Worm (Caenorhabditis elegans) whole organism, L1 larva: ENCODE measurements around the gene clec-243.

ENCODE experiments used
- F16B12.6 ChIP-seq: fragments of 150-350 bp; optimal IDR thresholded peaks from 2 replicates; lab custom pipeline; 2014; ENCODE audit warnings: missing biosample characterization, missing genetic modification characterization
- blmp-1 ChIP-seq: fragments of 150-350 bp; optimal IDR thresholded peaks from 2 replicates; lab custom pipeline; 2014; ENCODE audit warnings: missing biosample characterization, missing genetic modification characterization
- ceh-63 ChIP-seq: fragments of 200-800 bp; sonication (Bioruptor generic); optimal IDR thresholded peaks from 2 replicates; lab custom pipeline; 2018; ENCODE audit warnings: mild to moderate bottlenecking, missing genetic modification characterization, missing compliant biosample characterization
- ceh-82 ChIP-seq, 3 experiments: fragments of 150-350 bp in 1 of 3; sonication (generic microtip) in 2 of 3; optimal IDR thresholded peaks; 2 replicates each; lab custom pipeline; 2014 to 2017; ENCODE audit warnings: missing biosample characterization in 3 of 3, missing genetic modification characterization in 3 of 3
- ceh-88 ChIP-seq: fragments of 200-800 bp; sonication (Bioruptor generic); IDR thresholded peaks from 2 replicates; pipeline ENCODE4 v1.3.6; 2022; ENCODE audit warnings: missing genetic modification characterization, missing compliant biosample characterization
- ces-1 ChIP-seq: fragments of 150-350 bp; optimal IDR thresholded peaks from 2 replicates; lab custom pipeline; 2014; ENCODE audit warnings: missing biosample characterization, missing genetic modification reagents, missing genetic modification characterization
- dsc-1 ChIP-seq: sonication (generic microtip); optimal IDR thresholded peaks from 2 replicates; lab custom pipeline; 2016; ENCODE audit warnings: mild to moderate bottlenecking, missing genetic modification characterization, missing compliant biosample characterization
- efl-3 ChIP-seq: fragments of 200-800 bp; sonication (Bioruptor generic); optimal IDR thresholded peaks from 2 replicates; lab custom pipeline; 2018; ENCODE audit warnings: mild to moderate bottlenecking, missing genetic modification characterization, missing compliant biosample characterization
- elt-2 ChIP-seq: sonication (generic microtip); optimal IDR thresholded peaks from 2 replicates; lab custom pipeline; 2016; ENCODE audit warnings: missing genetic modification characterization, mild to moderate bottlenecking, inconsistent platforms, missing compliant biosample characterization, missing genetic modification reagents
- elt-3 ChIP-seq, 6 experiments: fragments of 150-350 bp in 1 of 6; sonication (generic microtip); optimal IDR thresholded peaks; 2 replicates each; lab custom pipeline; 2017 to 2018; ENCODE audit warnings: missing biosample characterization in 6 of 6, missing genetic modification characterization in 6 of 6, inconsistent platforms in 1 of 6
- fos-1 ChIP-seq: fragments of 150-350 bp; optimal IDR thresholded peaks from 2 replicates; lab custom pipeline; 2014; ENCODE audit warnings: missing biosample characterization, missing genetic modification characterization
- grh-1 ChIP-seq: fragments of 200-800 bp; sonication (Bioruptor generic); IDR thresholded peaks from 2 replicates; pipeline ENCODE4 v1.3.6; 2022; ENCODE audit warnings: missing genetic modification reagents, missing genetic modification characterization, missing compliant biosample characterization
- hpl-2 ChIP-seq: fragments of 150-350 bp; optimal IDR thresholded peaks from 2 replicates; lab custom pipeline; 2014; ENCODE audit warnings: missing biosample characterization, missing genetic modification reagents, missing genetic modification characterization
- isw-1 ChIP-seq: fragments of 200-800 bp; sonication (Bioruptor generic); IDR thresholded peaks from 2 replicates; pipeline ENCODE4 v1.3.6; 2022; ENCODE audit warnings: missing genetic modification characterization, missing compliant biosample characterization
- jun-1 ChIP-seq: fragments of 150-350 bp; optimal IDR thresholded peaks from 2 replicates; lab custom pipeline; 2014; ENCODE audit warnings: missing biosample characterization, missing genetic modification reagents, missing genetic modification characterization
- lin-14 ChIP-seq: fragments of 200-800 bp; sonication (Bioruptor generic); optimal IDR thresholded peaks from 2 replicates; lab custom pipeline; 2018; ENCODE audit warnings: mild to moderate bottlenecking, missing genetic modification characterization, moderate library complexity, missing compliant biosample characterization
- lin-35 ChIP-seq, 2 experiments: fragments of 150-350 bp; optimal IDR thresholded peaks; 2 replicates each; lab custom pipeline; 2014; ENCODE audit warnings: missing biosample characterization in 2 of 2, missing genetic modification characterization in 2 of 2, missing genetic modification reagents in 2 of 2
- lin-39 ChIP-seq: fragments of 150-350 bp; optimal IDR thresholded peaks from 2 replicates; lab custom pipeline; 2014; ENCODE audit warnings: missing biosample characterization, missing genetic modification reagents, missing genetic modification characterization
- lir-3 ChIP-seq: sonication (generic microtip); optimal IDR thresholded peaks from 2 replicates; lab custom pipeline; 2016; ENCODE audit warnings: mild to moderate bottlenecking, missing genetic modification characterization, moderate library complexity, missing compliant biosample characterization; ENCODE audit not compliant: poor library complexity
- mef-2 ChIP-seq: fragments of 150-350 bp; optimal IDR thresholded peaks from 2 replicates; lab custom pipeline; 2014; ENCODE audit warnings: missing biosample characterization, missing genetic modification characterization
- nhr-11 ChIP-seq: fragments of 150-350 bp; optimal IDR thresholded peaks from 2 replicates; lab custom pipeline; 2014; ENCODE audit warnings: missing biosample characterization, missing genetic modification characterization
- nhr-19 ChIP-seq: fragments of 200-800 bp; sonication (Bioruptor generic); conservative IDR thresholded peaks from 2 replicates; pipeline ENCODE4 v1.3.6; 2022; ENCODE audit warnings: missing genetic modification characterization, missing compliant biosample characterization
- nhr-20 ChIP-seq: sonication (generic microtip); optimal IDR thresholded peaks from 2 replicates; lab custom pipeline; 2016; ENCODE audit warnings: mild to moderate bottlenecking, missing genetic modification characterization, missing compliant biosample characterization
- nhr-77 ChIP-seq: fragments of 150-350 bp; optimal IDR thresholded peaks from 2 replicates; lab custom pipeline; 2014; ENCODE audit warnings: missing biosample characterization, missing genetic modification characterization
- nhr-85 ChIP-seq: sonication (generic microtip); peaks from one replicate; lab custom pipeline; 2016; ENCODE audit warnings: missing genetic modification characterization, inconsistent platforms, missing compliant biosample characterization
- pax-3 ChIP-seq: fragments of 200-800 bp; sonication (Bioruptor generic); optimal IDR thresholded peaks from 2 replicates; lab custom pipeline; 2018; ENCODE audit warnings: mild to moderate bottlenecking, missing genetic modification characterization, moderate library complexity, missing compliant biosample characterization
- pqm-1 ChIP-seq: sonication (generic microtip); optimal IDR thresholded peaks from 3 replicates; lab custom pipeline; 2017; ENCODE audit warnings: missing biosample characterization, missing genetic modification characterization
- rnt-1 ChIP-seq: sonication (generic microtip); optimal IDR thresholded peaks from 2 replicates; lab custom pipeline; 2016; ENCODE audit warnings: mild to moderate bottlenecking, missing genetic modification characterization, moderate library complexity, missing compliant biosample characterization
- snpc-4 ChIP-seq: fragments of 150-350 bp; optimal IDR thresholded peaks from 2 replicates; lab custom pipeline; 2014; ENCODE audit warnings: missing biosample characterization, missing genetic modification characterization
- sox-4 ChIP-seq: sonication (generic microtip); optimal IDR thresholded peaks from 2 replicates; lab custom pipeline; 2016; ENCODE audit warnings: missing genetic modification characterization, missing compliant biosample characterization
- swsn-7 ChIP-seq: sonication (generic microtip); optimal IDR thresholded peaks from 2 replicates; lab custom pipeline; 2016; ENCODE audit warnings: missing genetic modification characterization, missing compliant biosample characterization
- tbx-2 ChIP-seq: sonication (generic microtip); optimal IDR thresholded peaks from 2 replicates; lab custom pipeline; 2016; ENCODE audit warnings: missing genetic modification characterization, missing compliant biosample characterization
- unc-30 ChIP-seq: sonication (generic microtip); optimal IDR thresholded peaks from 2 replicates; lab custom pipeline; 2017; ENCODE audit warnings: missing biosample characterization, missing genetic modification characterization
- unc-86 ChIP-seq: sonication (generic microtip); optimal IDR thresholded peaks from 2 replicates; lab custom pipeline; 2016; ENCODE audit warnings: missing genetic modification characterization, missing compliant biosample characterization
- xbp-1 ChIP-seq: sonication (generic microtip); optimal IDR thresholded peaks from 2 replicates; lab custom pipeline; 2016; ENCODE audit warnings: missing genetic modification characterization, missing compliant biosample characterization
- zip-4 ChIP-seq: fragments of 200-800 bp; sonication (Bioruptor generic); optimal IDR thresholded peaks from 2 replicates; lab custom pipeline; 2018; ENCODE audit warnings: mild to moderate bottlenecking, missing genetic modification characterization, moderate library complexity, missing compliant biosample characterization
- ztf-4 ChIP-seq: fragments of 150-350 bp; optimal IDR thresholded peaks from 2 replicates; lab custom pipeline; 2014; ENCODE audit warnings: missing biosample characterization, missing genetic modification characterization

Gene clec-243

ce11 chrV:17242552-17242951 lies 6.3 kb downstream of the clec-243 start, which contains the start of gene Y68A4B.3:
Y68A4B.3 (minus strand) TSS chrV:17242652.
- TF ChIP-seq ceh-88 (no peak), tbx-2 (tag; lab: Kevin White, UChicago) (no peak), ceh-63 (GFP tag; lab: Kevin White, UChicago) (no peak), F16B12.6 (tag; lab: Kevin White, UChicago) (no peak), sox-4 (no peak)

ce11 chrV:17241278-17241661 lies 7.5 kb downstream of the clec-243 start:
- TF ChIP-seq efl-3 (GFP tag; lab: Kevin White, UChicago) (no peak), elt-2 (tag; lab: Kevin White, UChicago) (peak; percentile 95)

- TF ChIP-seq lir-3 (tag; lab: Kevin White, UChicago) (no peak), hpl-2 (GFP tag; lab: Kevin White, UChicago) (no peak), ztf-4 (no peak), elt-2 (tag; lab: Kevin White, UChicago) (peak; percentile 73)
Measured at ce11 chrV:17240579-17241277, 8.1 kb downstream of the clec-243 start.

- TF ChIP-seq pqm-1 (tag; lab: Kevin White, UChicago) = peak; percentile 1
- TF ChIP-seq zip-4 (GFP tag; lab: Kevin White, UChicago) = no peak
- no peak for TF ChIP-seq nhr-20 (tag; lab: Kevin White, UChicago)
- TF ChIP-seq lir-3 (tag; lab: Kevin White, UChicago) = no peak
- TF ChIP-seq lin-14 (GFP tag; lab: Kevin White, UChicago) = peak; percentile 17
- no peak for TF ChIP-seq lin-39
- peak in 1 of 2 experiments; percentile 2 for TF ChIP-seq lin-35 (GFP tag; optimal IDR thresholded peaks at IDR 0.05; lab: Kevin White, UChicago)
- no peak for TF ChIP-seq ceh-82 (tag; optimal IDR thresholded peaks at IDR 0.05; lab: Kevin White, UChicago)
- TF ChIP-seq elt-2 (tag; lab: Kevin White, UChicago) = peak; percentile 94
- no peak for TF ChIP-seq nhr-19 (GFP tag; lab: Robert Waterston, UW)
- TF ChIP-seq jun-1 (tag; lab: Kevin White, UChicago) = peak; percentile 12
- no peak for TF ChIP-seq ces-1 (GFP tag; lab: Kevin White, UChicago)
- TF ChIP-seq hpl-2 (GFP tag; lab: Kevin White, UChicago) = no peak
- TF ChIP-seq blmp-1 (tag; lab: Kevin White, UChicago) = no peak
- no peak for TF ChIP-seq isw-1 (GFP tag; lab: Robert Waterston, UW)
- no peak for TF ChIP-seq nhr-77 (tag; lab: Kevin White, UChicago)
- no peak for TF ChIP-seq F16B12.6 (tag; lab: Kevin White, UChicago)
- TF ChIP-seq unc-86 (tag; lab: Kevin White, UChicago) = no peak
- no peak for TF ChIP-seq elt-3 (tag; optimal IDR thresholded peaks at IDR 0.05; lab: Kevin White, UChicago)
Measured at ce11 chrV:17238799-17239198, 10.0 kb downstream of the clec-243 start, which contains the start of gene T19C9.8. T19C9.8 (plus strand) TSS chrV:17239097.

- peak; percentile 28 for TF ChIP-seq nhr-85 (tag; lab: Kevin White, UChicago)
- no peak for TF ChIP-seq hpl-2 (GFP tag; lab: Kevin White, UChicago)
- TF ChIP-seq lin-14 (GFP tag; lab: Kevin White, UChicago) = peak; percentile 40
- TF ChIP-seq grh-1 (GFP tag; lab: Robert Waterston, UW) = no peak
Measured at ce11 chrV:17236345-17236744, 12.5 kb downstream of the clec-243 start, which contains the start of gene T19C9.10. T19C9.10 (plus strand) TSS chrV:17236592.

ce11 chrV:17232403-17232802 lies 16.4 kb downstream of the clec-243 start:
- no peak for TF ChIP-seq pqm-1 (tag; lab: Kevin White, UChicago)
- TF ChIP-seq lin-39 = no peak
- TF ChIP-seq snpc-4 = no peak
- no peak for TF ChIP-seq dsc-1
- TF ChIP-seq rnt-1 (tag; lab: Kevin White, UChicago) = no peak
- TF ChIP-seq lir-3 (tag; lab: Kevin White, UChicago) = no peak
- TF ChIP-seq unc-30 (tag; lab: Kevin White, UChicago) = no peak
- TF ChIP-seq xbp-1 (tag; lab: Kevin White, UChicago) = no peak
- TF ChIP-seq nhr-20 (tag; lab: Kevin White, UChicago) = no peak
- no peak for TF ChIP-seq jun-1 (tag; lab: Kevin White, UChicago)
- no peak for TF ChIP-seq swsn-7 (tag; lab: Kevin White, UChicago)
- TF ChIP-seq fos-1 (tag; lab: Kevin White, UChicago) = no peak
- no peak for TF ChIP-seq mef-2
- no peak for TF ChIP-seq nhr-11 (tag; lab: Kevin White, UChicago)
- TF ChIP-seq pax-3 (tag; lab: Kevin White, UChicago) = no peak
- TF ChIP-seq lin-14 (GFP tag; lab: Kevin White, UChicago) = no peak
- TF ChIP-seq ceh-63 (GFP tag; lab: Kevin White, UChicago) = no peak
- TF ChIP-seq nhr-77 (tag; lab: Kevin White, UChicago) = no peak
- no peak for TF ChIP-seq nhr-85 (tag; lab: Kevin White, UChicago)
